Fruit fly (Drosophila melanogaster) whole organism, prepupa: ENCODE data around the gene CG11398.

Experiments
- Blimp-1 ChIP-seq: fragments of 200-800 bp; sonication (Bioruptor generic); optimal IDR thresholded peaks from 3 replicates; lab custom pipeline; 2017; ENCODE audit warnings: missing biosample characterization, missing genetic modification characterization, mild to moderate bottlenecking, moderate library complexity, missing genetic modification reagents
- CG10631 ChIP-seq: fragments of 200-800 bp; sonication (Bioruptor generic); optimal IDR thresholded peaks from 2 replicates; lab custom pipeline; 2016; ENCODE audit warnings: missing biosample characterization, missing genetic modification characterization
- CG11294 ChIP-seq: fragments of 200-800 bp; sonication (Bioruptor generic); IDR thresholded peaks from 2 replicates; pipeline ENCODE4 v1.3.6; 2022; ENCODE audit warnings: missing biosample characterization, missing genetic modification characterization
- CG11762 ChIP-seq: fragments of 200-800 bp; sonication (Bioruptor generic); optimal IDR thresholded peaks from 3 replicates; lab custom pipeline; 2016; ENCODE audit warnings: missing biosample characterization, missing genetic modification characterization; ENCODE audit not compliant: insufficient read depth
- CG15336 ChIP-seq: fragments of 200-800 bp; sonication (Bioruptor generic); IDR thresholded peaks from 2 replicates; pipeline ENCODE4 v1.3.6; 2022; ENCODE audit warnings: missing biosample characterization, missing genetic modification characterization
- CG16779 ChIP-seq: fragments of 200-800 bp; sonication (Bioruptor generic); optimal IDR thresholded peaks from 3 replicates; lab custom pipeline; 2017; ENCODE audit warnings: missing biosample characterization, mild to moderate bottlenecking, missing genetic modification characterization
- CG32006 ChIP-seq: fragments of 200-800 bp; sonication (Bioruptor generic); optimal IDR thresholded peaks from 3 replicates; lab custom pipeline; 2017; ENCODE audit warnings: missing biosample characterization, mild to moderate bottlenecking, missing genetic modification characterization
- CG34406 ChIP-seq: fragments of 200-800 bp; sonication (Bioruptor generic); optimal IDR thresholded peaks from 3 replicates; lab custom pipeline; 2016; ENCODE audit warnings: missing biosample characterization, missing genetic modification characterization
- CG6276 ChIP-seq: fragments of 200-800 bp; sonication (Bioruptor generic); optimal IDR thresholded peaks from 2 replicates; lab custom pipeline; 2017; ENCODE audit warnings: missing biosample characterization, mild to moderate bottlenecking, missing genetic modification characterization
- CG6792 ChIP-seq: fragments of 200-800 bp; sonication (Bioruptor generic); optimal IDR thresholded peaks from 3 replicates; lab custom pipeline; 2016; ENCODE audit warnings: missing biosample characterization, missing genetic modification characterization
- CG6808 ChIP-seq: fragments of 200-800 bp; sonication (Bioruptor generic); optimal IDR thresholded peaks from 3 replicates; lab custom pipeline; 2017; ENCODE audit warnings: missing biosample characterization, missing genetic modification characterization, mild to moderate bottlenecking, moderate library complexity, missing genetic modification reagents
- CG6854 ChIP-seq: fragments of 200-800 bp; sonication (Bioruptor generic); optimal IDR thresholded peaks from 2 replicates; lab custom pipeline; 2017; ENCODE audit warnings: missing biosample characterization, mild to moderate bottlenecking, missing genetic modification characterization
- CG8319 ChIP-seq: fragments of 200-800 bp; sonication (Bioruptor generic); optimal IDR thresholded peaks from 3 replicates; lab custom pipeline; 2016; ENCODE audit warnings: missing biosample characterization, missing genetic modification characterization
- CG9139 ChIP-seq: fragments of 200-800 bp; sonication (Bioruptor generic); optimal IDR thresholded peaks from 3 replicates; lab custom pipeline; 2017; ENCODE audit warnings: missing biosample characterization, mild to moderate bottlenecking, missing genetic modification characterization
- Eip93F ChIP-seq: fragments of 200-800 bp; sonication (Bioruptor generic); optimal IDR thresholded peaks from 2 replicates; lab custom pipeline; 2016; ENCODE audit warnings: missing biosample characterization, mild to moderate bottlenecking, missing genetic modification characterization
- Ets21C ChIP-seq: fragments of 200-800 bp; sonication (Bioruptor generic); optimal IDR thresholded peaks from 3 replicates; lab custom pipeline; 2016; ENCODE audit warnings: missing biosample characterization, missing genetic modification characterization
- Ets96B ChIP-seq: fragments of 200-800 bp; optimal IDR thresholded peaks from 2 replicates; lab custom pipeline; 2019; ENCODE audit warnings: missing biosample characterization, mild to moderate bottlenecking, missing genetic modification characterization, moderate library complexity
- Gug ChIP-seq: fragments of 200-800 bp; sonication (Bioruptor generic); IDR thresholded peaks from 2 replicates; pipeline ENCODE4 v1.3.6; 2022; ENCODE audit warnings: missing biosample characterization, missing genetic modification characterization
- Hr38 ChIP-seq: sonication (Bioruptor generic); optimal IDR thresholded peaks from 2 replicates; lab custom pipeline; 2016; ENCODE audit warnings: missing biosample characterization, missing genetic modification characterization
- Hr4 ChIP-seq: fragments of 200-800 bp; sonication (Bioruptor generic); optimal IDR thresholded peaks from 3 replicates; lab custom pipeline; 2016; ENCODE audit warnings: missing biosample characterization, missing genetic modification characterization
- Met ChIP-seq: fragments of 200-800 bp; sonication (Bioruptor generic); optimal IDR thresholded peaks from 3 replicates; lab custom pipeline; 2016; ENCODE audit warnings: missing biosample characterization, missing genetic modification characterization
- OdsH ChIP-seq: fragments of 200-800 bp; sonication (Bioruptor generic); optimal IDR thresholded peaks from 3 replicates; lab custom pipeline; 2016; ENCODE audit warnings: missing biosample characterization, missing genetic modification characterization
- Sox102F ChIP-seq: fragments of 200-800 bp; sonication (Bioruptor generic); optimal IDR thresholded peaks from 2 replicates; lab custom pipeline; 2016; ENCODE audit warnings: missing biosample characterization, mild to moderate bottlenecking, missing genetic modification characterization
- Sox14 ChIP-seq: fragments of 200-800 bp; sonication (Bioruptor generic); optimal IDR thresholded peaks from 3 replicates; lab custom pipeline; 2016; ENCODE audit warnings: missing biosample characterization, missing genetic modification characterization
- cyc ChIP-seq: fragments of 200-800 bp; sonication (Bioruptor generic); optimal IDR thresholded peaks from 3 replicates; lab custom pipeline; 2016; ENCODE audit warnings: missing biosample characterization, missing genetic modification characterization
- dac ChIP-seq: fragments of 200-800 bp; sonication (Bioruptor generic); optimal IDR thresholded peaks from 2 replicates; lab custom pipeline; 2017; ENCODE audit warnings: missing biosample characterization, mild to moderate bottlenecking, missing genetic modification characterization
- eg ChIP-seq: fragments of 200-800 bp; sonication (Bioruptor generic); IDR thresholded peaks from 3 replicates; pipeline ENCODE4 v1.3.6; 2022; ENCODE audit warnings: missing biosample characterization, missing genetic modification characterization
- esn ChIP-seq: fragments of 200-800 bp; sonication (Bioruptor generic); optimal IDR thresholded peaks from 2 replicates; lab custom pipeline; 2016; ENCODE audit warnings: missing biosample characterization, mild to moderate bottlenecking, missing genetic modification characterization, moderate library complexity
- fd59A ChIP-seq: fragments of 200-800 bp; sonication (Bioruptor generic); optimal IDR thresholded peaks from 2 replicates; lab custom pipeline; 2017; ENCODE audit warnings: missing biosample characterization, mild to moderate bottlenecking, missing genetic modification characterization, missing genetic modification reagents
- lz ChIP-seq: fragments of 200-800 bp; sonication (Bioruptor generic); optimal IDR thresholded peaks from 3 replicates; lab custom pipeline; 2016; ENCODE audit warnings: missing biosample characterization, missing genetic modification characterization
- net ChIP-seq: fragments of 200-800 bp; sonication (Bioruptor generic); optimal IDR thresholded peaks from 3 replicates; lab custom pipeline; 2016; ENCODE audit warnings: missing biosample characterization, missing genetic modification characterization
- salr ChIP-seq, 2 experiments: fragments of 200-800 bp; sonication (Bioruptor generic); optimal IDR thresholded peaks; 3 replicates each; lab custom pipeline; 2016 to 2018; ENCODE audit warnings: missing biosample characterization in 2 of 2, missing genetic modification characterization in 2 of 2, mild to moderate bottlenecking in 1 of 2
- spab ChIP-seq: fragments of 200-800 bp; sonication (Bioruptor generic); optimal IDR thresholded peaks from 2 replicates; lab custom pipeline; 2017; ENCODE audit warnings: missing biosample characterization, mild to moderate bottlenecking, missing genetic modification characterization, missing genetic modification reagents
- topi ChIP-seq: fragments of 200-800 bp; sonication (Bioruptor generic); optimal IDR thresholded peaks from 3 replicates; lab custom pipeline; 2016; ENCODE audit warnings: missing biosample characterization, missing genetic modification characterization
- vri ChIP-seq: fragments of 200-800 bp; sonication (Bioruptor generic); optimal IDR thresholded peaks from 3 replicates; lab custom pipeline; 2016; ENCODE audit warnings: missing biosample characterization, mild to moderate bottlenecking, missing genetic modification characterization

CG11398 gene

dm6 chrX:1209251-1210020, 5.5 kb downstream of the CG11398 start, which contains the start of gene CG11382 (continued):
- TF ChIP-seq Ets96B (tag; lab: Kevin White, UChicago) (no peak), eg (no peak), Hr38 (GFP tag; lab: Kevin White, UChicago) (no peak), Sox14 (GFP tag; lab: Kevin White, UChicago) (peak; percentile 12), CG16779 (tag; lab: Kevin White, UChicago) (no peak), CG8319 (GFP tag; lab: Kevin White, UChicago) (no peak), CG15336 (GFP tag; lab: Robert Waterston, UW) (0 out of 2 replicates have a peak, but pooled peaks have one; percentile 27), esn (GFP tag; lab: Kevin White, UChicago) (peak; percentile 39), CG34406 (no peak)

dm6 chrX:1206437-1206836, 8.5 kb downstream of the CG11398 start, which contains the start of gene CG14624:
Gene CG14624 (plus strand): TSS chrX:1206737.
- TF ChIP-seq OdsH, result no peak
- TF ChIP-seq CG6792 (GFP tag; lab: Kevin White, UChicago), result no peak
- no peak for TF ChIP-seq Hr38 (GFP tag; lab: Kevin White, UChicago)
- no peak for TF ChIP-seq CG6808 (GFP tag; lab: Kevin White, UChicago)
- TF ChIP-seq CG10631 (GFP tag; lab: Kevin White, UChicago), result no peak
- TF ChIP-seq Sox102F (GFP tag; lab: Kevin White, UChicago), result no peak
- TF ChIP-seq Ets21C (GFP tag; lab: Kevin White, UChicago), result no peak
- TF ChIP-seq topi, result no peak
- TF ChIP-seq salr (GFP tag; optimal IDR thresholded peaks at IDR 0.05; lab: Kevin White, UChicago), result no peak
- TF ChIP-seq CG6276 (GFP tag; lab: Kevin White, UChicago), result no peak
- TF ChIP-seq CG34406, result no peak
- TF ChIP-seq CG11762 (GFP tag; lab: Kevin White, UChicago), result no peak
- TF ChIP-seq CG32006 (GFP tag; lab: Kevin White, UChicago), result no peak
- no peak for TF ChIP-seq Gug (GFP tag; lab: Robert Waterston, UW)
- TF ChIP-seq CG6854 (GFP tag; lab: Kevin White, UChicago), result no peak
- no peak for TF ChIP-seq net (GFP tag; lab: Kevin White, UChicago)
- TF ChIP-seq CG9139, result no peak
- TF ChIP-seq vri (GFP tag; lab: Kevin White, UChicago), result no peak

- TF ChIP-seq Gug (GFP tag; lab: Robert Waterston, UW), result no peak
- TF ChIP-seq vri (GFP tag; lab: Kevin White, UChicago), result no peak
- no peak for TF ChIP-seq net (GFP tag; lab: Kevin White, UChicago)
- TF ChIP-seq Met (GFP tag; lab: Kevin White, UChicago), result no peak
- no peak for TF ChIP-seq Eip93F (GFP tag; lab: Kevin White, UChicago)
Observed at dm6 chrX:1203477-1203876, 11.5 kb downstream of the CG11398 start, which contains the start of gene CG11381. Gene CG11381 (plus strand): TSS chrX:1203777.

dm6 chrX:1199246-1199645, 15.7 kb downstream of the CG11398 start, which contains the start of gene CG14625:
Gene CG14625 (plus strand): TSS chrX:1199546.
- TF ChIP-seq Eip93F (GFP tag; lab: Kevin White, UChicago) (no peak), vri (GFP tag; lab: Kevin White, UChicago) (no peak), dac (GFP tag; lab: Kevin White, UChicago) (no peak), Blimp-1 (GFP tag; lab: Kevin White, UChicago) (no peak), CG11294 (GFP tag; lab: Robert Waterston, UW) (no peak), CG8319 (GFP tag; lab: Kevin White, UChicago) (no peak), Hr4 (GFP tag; lab: Kevin White, UChicago) (no peak), CG32006 (GFP tag; lab: Kevin White, UChicago) (no peak), spab (no peak), lz (GFP tag; lab: Kevin White, UChicago) (no peak), fd59A (GFP tag; lab: Kevin White, UChicago) (no peak), cyc (GFP tag; lab: Kevin White, UChicago) (no peak)
